Worm (Caenorhabditis elegans) whole organism, young adult: ENCODE measurements around the gene F57F4.1.

Experiments
- B0336.3 ChIP-seq: fragments of 200-800 bp; sonication (Bioruptor generic); IDR thresholded peaks from 2 replicates; pipeline ENCODE4 v1.3.6; 2022; ENCODE audit warnings: missing genetic modification characterization, missing compliant biosample characterization
- ama-1 ChIP-seq, 3 experiments: fragments of 150-350 bp in 1 of 3; sonication (generic microtip) in 2 of 3; optimal IDR thresholded peaks; 2 replicates each; lab custom pipeline; 2014 to 2018; ENCODE audit warnings: missing biosample characterization in 2 of 3, missing genetic modification characterization in 2 of 3, missing genetic modification reagents in 2 of 3
- cebp-1 ChIP-seq, 2 experiments: fragments of 200-800 bp in 1 of 2; sonication (Bioruptor generic) in 1 of 2; sonication (generic microtip) in 1 of 2; IDR thresholded peaks in 1 of 2; optimal IDR thresholded peaks in 1 of 2; 2 replicates each; pipeline versions ENCODE4 v1.3.6 to Lab custom; 2017 to 2022; ENCODE audit warnings: missing compliant biosample characterization in 2 of 2, missing genetic modification characterization in 2 of 2, mild to moderate bottlenecking in 1 of 2, missing genetic modification reagents in 1 of 2, moderate library complexity in 1 of 2
- chd-7 ChIP-seq: sonication (generic microtip); optimal IDR thresholded peaks from 2 replicates; lab custom pipeline; 2016; ENCODE audit warnings: mild to moderate bottlenecking, missing genetic modification characterization, moderate library complexity, missing compliant biosample characterization
- dpl-1 ChIP-seq: fragments of 150-350 bp; optimal IDR thresholded peaks from 2 replicates; lab custom pipeline; 2014; ENCODE audit warnings: missing biosample characterization, missing genetic modification reagents, missing genetic modification characterization
- him-1 ChIP-seq: sonication (generic microtip); optimal IDR thresholded peaks from 2 replicates; lab custom pipeline; 2016; ENCODE audit warnings: missing genotype, missing genetic modification reagents, missing genetic modification characterization, missing compliant biosample characterization
- lsl-1 ChIP-seq: fragments of 200-800 bp; sonication (Bioruptor generic); optimal IDR thresholded peaks from 2 replicates; lab custom pipeline; 2018; ENCODE audit warnings: mild to moderate bottlenecking, missing genetic modification characterization, moderate library complexity, missing compliant biosample characterization
- madf-8 ChIP-seq: fragments of 200-800 bp; sonication (Bioruptor generic); conservative IDR thresholded peaks from 2 replicates; pipeline ENCODE4 v1.3.6; 2022; ENCODE audit warnings: missing genetic modification reagents, missing genetic modification characterization, missing compliant biosample characterization
- ztf-18 ChIP-seq: sonication (generic microtip); optimal IDR thresholded peaks from 2 replicates; lab custom pipeline; 2016; ENCODE audit warnings: missing genotype, mild to moderate bottlenecking, missing genetic modification characterization, missing compliant biosample characterization

- no peak for TF ChIP-seq ama-1 (optimal IDR thresholded peaks at IDR 0.05; lab: Kevin White, UChicago)
- TF ChIP-seq ama-1 (GFP tag; optimal IDR thresholded peaks at IDR 0.05; lab: Kevin White, UChicago), result no peak
- TF ChIP-seq lsl-1, result no peak
- no peak for TF ChIP-seq ztf-18 (tag; lab: Kevin White, UChicago)
- no peak for TF ChIP-seq him-1 (tag; lab: Kevin White, UChicago)
- TF ChIP-seq B0336.3 (GFP tag; lab: Robert Waterston, UW), result no peak
- TF ChIP-seq dpl-1, result no peak
- no peak for TF ChIP-seq chd-7 (tag; lab: Kevin White, UChicago)
- no peak for TF ChIP-seq cebp-1 (GFP tag; IDR thresholded peaks at IDR 0.05; lab: Robert Waterston, UW)
- TF ChIP-seq cebp-1 (tag; optimal IDR thresholded peaks at IDR 0.05; lab: Kevin White, UChicago), result no peak
- TF ChIP-seq madf-8 (GFP tag; lab: Robert Waterston, UW), result no peak
Observed at ce11 chrV:6349597-6349996, 40.7 kb upstream of the F57F4.1 start.
